Fruit fly (Drosophila melanogaster): ENCODE data around the gene Gli.

DNA sequence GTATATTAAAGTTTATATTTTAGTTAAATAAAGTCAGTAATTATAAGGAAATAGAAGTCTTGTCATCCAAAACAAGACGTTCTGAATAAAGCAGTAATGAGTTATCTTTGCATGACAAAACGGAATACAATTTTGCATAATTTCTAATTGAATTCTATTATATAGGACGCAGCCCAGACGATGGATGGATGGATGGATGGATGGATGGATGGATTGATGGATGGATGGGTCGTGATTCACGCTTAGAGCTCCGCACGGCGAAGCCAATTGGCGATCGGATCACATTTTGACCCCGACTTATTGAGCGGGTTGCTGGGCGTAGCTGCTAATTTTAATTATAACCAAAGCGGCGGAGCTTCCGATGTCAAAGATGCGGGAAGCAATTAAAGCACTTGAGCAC, 843 bp upstream of the Gli start:
- TF ChIP-seq usp (GFP tag; optimal IDR thresholded peaks at IDR 0.05) (no peak), Dll (optimal IDR thresholded peaks at IDR 0.05) (no peak), psq (optimal IDR thresholded peaks at IDR 0.05) (no peak), pan (optimal IDR thresholded peaks at IDR 0.05) (no peak), CG8478 (optimal IDR thresholded peaks at IDR 0.05) (no peak), EcR (GFP tag; optimal IDR thresholded peaks at IDR 0.05) (no peak)
